In genomic region chr3R:31738060-31738619, dm6 we compare ENCODE assay signal across 3 fruit fly cellular contexts.
TF ChIP-seq lines count a peak whose summit lies in the region.

Gene eEF1alpha2, plus strand, starts transcription at chr3R:31738468.

- TF ChIP-seq CTCF in whole organism, embryonic (GFP tag; optimal IDR thresholded peaks at IDR 0.05; lab: Kevin White, UChicago): no peak

TF ChIP-seq in whole organism, adult, 20 proteins besides CTCF, POLR2A, EP300 and RAD21:
- no peak for TF ChIP-seq CG7045 (GFP tag; optimal IDR thresholded peaks at IDR 0.05; lab: Kevin White, UChicago)
- TF ChIP-seq CG5204 (GFP tag; optimal IDR thresholded peaks at IDR 0.05; lab: Kevin White, UChicago): no peak
- no peak for TF ChIP-seq CG33017 (tag; optimal IDR thresholded peaks at IDR 0.05; lab: Kevin White, UChicago)
- no peak for TF ChIP-seq Hr96 (GFP tag; optimal IDR thresholded peaks at IDR 0.05; lab: Kevin White, UChicago)
- TF ChIP-seq Crg-1 (GFP tag; optimal IDR thresholded peaks at IDR 0.05; lab: Kevin White, UChicago): no peak
- TF ChIP-seq CG1620 (GFP tag; optimal IDR thresholded peaks at IDR 0.05; lab: Kevin White, UChicago): no peak
- peak; percentile 61 for TF ChIP-seq kay (GFP tag; lab: Kevin White, UChicago; ENCODE audit: borderline replicate concordance)
- TF ChIP-seq pad (GFP tag; optimal IDR thresholded peaks at IDR 0.05; lab: Kevin White, UChicago): no peak
- TF ChIP-seq Mnt (GFP tag; optimal IDR thresholded peaks at IDR 0.05; lab: Kevin White, UChicago): peak; percentile 18
- peak; percentile 44 for TF ChIP-seq toe (GFP tag; optimal IDR thresholded peaks at IDR 0.05; lab: Kevin White, UChicago)
- no peak for TF ChIP-seq ovo (GFP tag; optimal IDR thresholded peaks at IDR 0.05; lab: Kevin White, UChicago)
- no peak for TF ChIP-seq CG12768 (GFP tag; optimal IDR thresholded peaks at IDR 0.05; lab: Kevin White, UChicago)

TF ChIP-seq in whole organism, embryonic, 481 proteins besides CTCF, POLR2A, EP300 and RAD21 (continues in another document):
- TF ChIP-seq stwl (tag; optimal IDR thresholded peaks at IDR 0.05; lab: Kevin White, UChicago): peak; percentile 20
- TF ChIP-seq sens (GFP tag; lab: Kevin White, UChicago): peak; percentile 49
- no peak for TF ChIP-seq NFAT (GFP tag; IDR thresholded peaks at IDR 0.05; lab: Robert Waterston, UW)
- TF ChIP-seq pzg (GFP tag; optimal IDR thresholded peaks at IDR 0.05; lab: Kevin White, UChicago): peak; percentile 12
- TF ChIP-seq lola (GFP tag; optimal IDR thresholded peaks at IDR 0.05; lab: Kevin White, UChicago): peak in 1 of 3 experiments; percentile 10
- TF ChIP-seq her (GFP tag; optimal IDR thresholded peaks at IDR 0.05; lab: Kevin White, UChicago): no peak
- TF ChIP-seq hkb (optimal IDR thresholded peaks at IDR 0.05; lab: Kevin White, UChicago): no peak
- TF ChIP-seq hkb (GFP tag; IDR thresholded peaks at IDR 0.05; lab: Robert Waterston, UW): no peak
- no peak for TF ChIP-seq CG6254 (GFP tag; optimal IDR thresholded peaks at IDR 0.05; lab: Kevin White, UChicago)
- TF ChIP-seq CG17802 (tag; optimal IDR thresholded peaks at IDR 0.05; lab: Kevin White, UChicago): peak; percentile 95
- no peak for TF ChIP-seq aop (GFP tag; IDR thresholded peaks at IDR 0.05; lab: Robert Waterston, UW)
- no peak for TF ChIP-seq prd (optimal IDR thresholded peaks at IDR 0.05; lab: Kevin White, UChicago)
- TF ChIP-seq prd (GFP tag; IDR thresholded peaks at IDR 0.05; lab: Robert Waterston, UW): peak; percentile 21; the same call in 1 of the 3 replicates
- TF ChIP-seq Dek (tag; optimal IDR thresholded peaks at IDR 0.05; lab: Kevin White, UChicago): no peak
- no peak for TF ChIP-seq pb (GFP tag; optimal IDR thresholded peaks at IDR 0.05; lab: Kevin White, UChicago)
- no peak for TF ChIP-seq da (GFP tag; optimal IDR thresholded peaks at IDR 0.05; lab: Kevin White, UChicago)
- TF ChIP-seq p53 (GFP tag; optimal IDR thresholded peaks at IDR 0.05; lab: Kevin White, UChicago): no peak
- TF ChIP-seq Doc3 (GFP tag; IDR thresholded peaks at IDR 0.05; lab: Robert Waterston, UW; ENCODE audit: partially characterized antibody): 0 out of 3 replicates have a peak, but pooled peaks have one; percentile 11
- TF ChIP-seq Sry-β (GFP tag; optimal IDR thresholded peaks at IDR 0.05; lab: Kevin White, UChicago): peak; percentile 31
- no peak for TF ChIP-seq twi (tag; optimal IDR thresholded peaks at IDR 0.05; lab: Kevin White, UChicago)
- peak; percentile 2 for TF ChIP-seq Max (GFP tag; optimal IDR thresholded peaks at IDR 0.05; lab: Kevin White, UChicago)
- no peak for TF ChIP-seq CG12299 (tag; optimal IDR thresholded peaks at IDR 0.05; lab: Kevin White, UChicago)
- peak; percentile 55 for TF ChIP-seq CG30020 (tag; optimal IDR thresholded peaks at IDR 0.05; lab: Kevin White, UChicago)
- peak; percentile 46 for TF ChIP-seq Ets97D (GFP tag; optimal IDR thresholded peaks at IDR 0.05; lab: Kevin White, UChicago)
- TF ChIP-seq insv (GFP tag; optimal IDR thresholded peaks at IDR 0.05; lab: Kevin White, UChicago): no peak
- peak; percentile 53 for TF ChIP-seq Elba2 (GFP tag; optimal IDR thresholded peaks at IDR 0.05; lab: Kevin White, UChicago)
- TF ChIP-seq CG11723 (GFP tag; optimal IDR thresholded peaks at IDR 0.05; lab: Kevin White, UChicago): no peak
- peak; percentile 53 for TF ChIP-seq Scr (GFP tag; IDR thresholded peaks at IDR 0.05; lab: Robert Waterston, UW; ENCODE audit: partially characterized antibody)
- no peak for TF ChIP-seq Awh (GFP tag; IDR thresholded peaks at IDR 0.05; lab: Robert Waterston, UW)
- peak; percentile 14 for TF ChIP-seq CG2120 (GFP tag; optimal IDR thresholded peaks at IDR 0.05; lab: Kevin White, UChicago)
- TF ChIP-seq gro (GFP tag; optimal IDR thresholded peaks at IDR 0.05; lab: Kevin White, UChicago): no peak
- TF ChIP-seq knrl (GFP tag; IDR thresholded peaks at IDR 0.05; lab: Robert Waterston, UW; ENCODE audit: partially characterized antibody): peak; percentile 43; the same call in 2 of the 3 replicates
- TF ChIP-seq mam (GFP tag; optimal IDR thresholded peaks at IDR 0.05; lab: Kevin White, UChicago): no peak
- TF ChIP-seq Antp (GFP tag; optimal IDR thresholded peaks at IDR 0.05; lab: Kevin White, UChicago): no peak
- no peak for TF ChIP-seq bigmax (GFP tag; optimal IDR thresholded peaks at IDR 0.05; lab: Kevin White, UChicago)
- 0 out of 2 replicates have a peak, but pooled peaks have one; percentile 17 for TF ChIP-seq amos (GFP tag; IDR thresholded peaks at IDR 0.05; lab: Robert Waterston, UW; ENCODE audit: partially characterized antibody)
- TF ChIP-seq ssp (GFP tag; IDR thresholded peaks at IDR 0.05; lab: Robert Waterston, UW): peak; percentile 33; the same call in 1 of the 2 replicates
- no peak for TF ChIP-seq run (tag; optimal IDR thresholded peaks at IDR 0.05; lab: Kevin White, UChicago)
- TF ChIP-seq CG1603 (tag; optimal IDR thresholded peaks at IDR 0.05; lab: Kevin White, UChicago): peak; percentile 12

TF ChIP-seq in whole organism, prepupa, 60 proteins besides CTCF, POLR2A, EP300 and RAD21:
- TF ChIP-seq vri (GFP tag; optimal IDR thresholded peaks at IDR 0.05; lab: Kevin White, UChicago) (no peak), Gug (GFP tag; IDR thresholded peaks at IDR 0.05; lab: Robert Waterston, UW) (peak; percentile 10; the same call in 1 of the 2 replicates)
